Fruit fly (Drosophila melanogaster) whole organism, pupa: ENCODE results near the gene CG43703.

Source experiments
- CG10348 ChIP-seq: fragments of 200-800 bp; sonication (Bioruptor generic); IDR thresholded peaks from 2 replicates; pipeline ENCODE4 v1.3.6; 2022; ENCODE audit warnings: missing biosample characterization, missing genetic modification characterization
- CG12605 ChIP-seq: fragments of 200-800 bp; sonication (Bioruptor generic); IDR thresholded peaks from 2 replicates; pipeline ENCODE4 v1.3.6; 2022; ENCODE audit warnings: missing biosample characterization, missing genetic modification characterization
- CG13204 ChIP-seq: fragments of 200-800 bp; sonication (Bioruptor generic); optimal IDR thresholded peaks from 2 replicates; lab custom pipeline; 2018; ENCODE audit warnings: missing biosample characterization, mild to moderate bottlenecking, missing genetic modification characterization, moderate library complexity
- CG14655 ChIP-seq: fragments of 200-800 bp; sonication (Bioruptor generic); optimal IDR thresholded peaks from 3 replicates; lab custom pipeline; 2017; ENCODE audit warnings: mild to moderate bottlenecking, missing biosample characterization, missing genetic modification reagents, missing genetic modification characterization
- CG15710 ChIP-seq: fragments of 200-800 bp; sonication (Bioruptor generic); optimal IDR thresholded peaks from 2 replicates; lab custom pipeline; 2018; ENCODE audit warnings: missing biosample characterization, mild to moderate bottlenecking, missing genetic modification characterization, moderate library complexity
- CG17806 ChIP-seq: fragments of 200-800 bp; sonication (Bioruptor generic); optimal IDR thresholded peaks from 2 replicates; lab custom pipeline; 2018; ENCODE audit warnings: missing biosample characterization, mild to moderate bottlenecking, missing genetic modification characterization, moderate library complexity
- CG32121 ChIP-seq: fragments of 200-800 bp; sonication (Bioruptor generic); IDR thresholded peaks from 2 replicates; pipeline ENCODE4 v1.3.6; 2022; ENCODE audit warnings: missing biosample characterization, missing genetic modification characterization
- CG34367 ChIP-seq: fragments of 200-800 bp; sonication (Bioruptor generic); optimal IDR thresholded peaks from 2 replicates; lab custom pipeline; 2018; ENCODE audit warnings: missing biosample characterization, mild to moderate bottlenecking, missing genetic modification characterization
- CG4496 ChIP-seq: fragments of 200-800 bp; sonication (Bioruptor generic); IDR thresholded peaks from 3 replicates; pipeline ENCODE4 v1.3.6; 2022; ENCODE audit warnings: missing biosample characterization, missing genetic modification characterization
- CG8159 ChIP-seq: fragments of 200-800 bp; sonication (Bioruptor generic); optimal IDR thresholded peaks from 3 replicates; lab custom pipeline; 2018; ENCODE audit warnings: missing biosample characterization, mild to moderate bottlenecking, missing genetic modification characterization, moderate library complexity
- CG8301 ChIP-seq: fragments of 200-800 bp; sonication (Bioruptor generic); optimal IDR thresholded peaks from 2 replicates; lab custom pipeline; 2018; ENCODE audit warnings: missing biosample characterization, mild to moderate bottlenecking, missing genetic modification characterization
- CG9948 ChIP-seq: fragments of 200-800 bp; sonication (Bioruptor generic); optimal IDR thresholded peaks from 2 replicates; lab custom pipeline; 2018; ENCODE audit warnings: missing biosample characterization, mild to moderate bottlenecking, missing genetic modification characterization, moderate library complexity
- D1 ChIP-seq: fragments of 200-800 bp; sonication (Bioruptor generic); optimal IDR thresholded peaks from 2 replicates; lab custom pipeline; 2018; ENCODE audit warnings: missing biosample characterization, mild to moderate bottlenecking, missing genetic modification characterization, moderate library complexity
- EcR ChIP-seq: fragments of 200-800 bp; sonication (Bioruptor generic); optimal IDR thresholded peaks from 3 replicates; lab custom pipeline; 2019; ENCODE audit warnings: missing biosample characterization, missing genetic modification characterization, mild to moderate bottlenecking, moderate library complexity, missing genetic modification reagents
- Ets98B ChIP-seq: fragments of 200-800 bp; sonication (Bioruptor generic); IDR thresholded peaks from 2 replicates; pipeline ENCODE4 v1.3.6; 2022; ENCODE audit warnings: missing biosample characterization, missing genetic modification characterization
- Pif1A ChIP-seq: fragments of 200-800 bp; sonication (Bioruptor generic); optimal IDR thresholded peaks from 3 replicates; lab custom pipeline; 2016; ENCODE audit warnings: missing biosample characterization, missing genetic modification characterization
- Pif1B ChIP-seq: fragments of 200-800 bp; sonication (Bioruptor generic); optimal IDR thresholded peaks from 3 replicates; lab custom pipeline; 2016; ENCODE audit warnings: missing biosample characterization, missing genetic modification characterization
- Snoo ChIP-seq: fragments of 200-800 bp; sonication (Bioruptor generic); optimal IDR thresholded peaks from 3 replicates; lab custom pipeline; 2017; ENCODE audit warnings: missing biosample characterization, mild to moderate bottlenecking, missing genetic modification characterization, inconsistent platforms
- fd96Ca ChIP-seq: fragments of 200-800 bp; sonication (Bioruptor generic); IDR thresholded peaks from 3 replicates; pipeline ENCODE4 v1.3.6; 2022; ENCODE audit warnings: missing biosample characterization, missing genetic modification characterization
- gl ChIP-seq: fragments of 200-800 bp; sonication (Bioruptor generic); optimal IDR thresholded peaks from 2 replicates; lab custom pipeline; 2018; ENCODE audit warnings: missing biosample characterization, mild to moderate bottlenecking, missing genetic modification characterization
- rn ChIP-seq: fragments of 200-800 bp; sonication (Bioruptor generic); IDR thresholded peaks from 2 replicates; pipeline ENCODE4 v1.3.6; 2022; ENCODE audit warnings: missing biosample characterization, missing genetic modification characterization

Gene CG43703

dm6 chr2L:3769718-3770461 lies 4.6 kb downstream of the CG43703 start:
- TF ChIP-seq CG13204 (GFP tag; lab: Kevin White, UChicago) (no peak), CG15710 (tag; lab: Kevin White, UChicago) (peak; percentile 80), CG14655 (GFP tag; lab: Kevin White, UChicago) (peak; percentile 80), Pif1A (GFP tag; lab: Kevin White, UChicago) (peak; percentile 39), CG32121 (GFP tag; lab: Robert Waterston, UW) (peak; percentile 58), CG34367 (tag; lab: Kevin White, UChicago) (peak; percentile 56), Pif1B (GFP tag; lab: Kevin White, UChicago) (peak; percentile 57), EcR (peak; percentile 73), CG8301 (tag; lab: Kevin White, UChicago) (peak; percentile 70), CG8159 (tag; lab: Kevin White, UChicago) (peak; percentile 81), CG10348 (GFP tag; lab: Robert Waterston, UW) (no peak), rn (GFP tag; lab: Robert Waterston, UW) (peak; percentile 31; the same call in 1 of the 2 replicates), CG9948 (tag; lab: Kevin White, UChicago) (peak; percentile 80), CG12605 (GFP tag; lab: Robert Waterston, UW) (peak; percentile 14; the same call in 1 of the 2 replicates), gl (tag; lab: Kevin White, UChicago) (peak; percentile 54), CG4496 (GFP tag; lab: Robert Waterston, UW) (no peak; the same call in 2 of the 3 replicates), Snoo (tag; lab: Kevin White, UChicago) (peak; percentile 42), D1 (tag; lab: Kevin White, UChicago) (peak; percentile 72), fd96Ca (GFP tag; lab: Robert Waterston, UW) (no peak), CG17806 (peak; percentile 77), Ets98B (GFP tag; lab: Robert Waterston, UW) (no peak)

dm6 chr2L:3771109-3772067 lies 6.1 kb downstream of the CG43703 start, which contains the start of gene bowl:
bowl (plus strand) TSS chr2L:3771700.
- TF ChIP-seq CG10348 (GFP tag; lab: Robert Waterston, UW) (peak; percentile 88), CG15710 (tag; lab: Kevin White, UChicago) (peak; percentile 99), CG13204 (GFP tag; lab: Kevin White, UChicago) (peak; percentile 94), Pif1A (GFP tag; lab: Kevin White, UChicago) (peak; percentile 96), CG8159 (tag; lab: Kevin White, UChicago) (peak; percentile 96), CG12605 (GFP tag; lab: Robert Waterston, UW) (peak; percentile 98), CG8301 (tag; lab: Kevin White, UChicago) (peak; percentile 95), Snoo (tag; lab: Kevin White, UChicago) (peak; percentile 95), Pif1B (GFP tag; lab: Kevin White, UChicago) (peak; percentile 94), CG14655 (GFP tag; lab: Kevin White, UChicago) (peak; percentile 96), EcR (peak; percentile 73), gl (tag; lab: Kevin White, UChicago) (peak; percentile 88), CG4496 (GFP tag; lab: Robert Waterston, UW) (peak; percentile 98), fd96Ca (GFP tag; lab: Robert Waterston, UW) (peak; percentile 88), CG34367 (tag; lab: Kevin White, UChicago) (peak; percentile 92), rn (GFP tag; lab: Robert Waterston, UW) (peak; percentile 96), CG9948 (tag; lab: Kevin White, UChicago) (peak; percentile 97), Ets98B (GFP tag; lab: Robert Waterston, UW) (peak; percentile 98), D1 (tag; lab: Kevin White, UChicago) (peak; percentile 93), CG17806 (peak; percentile 94), CG32121 (GFP tag; lab: Robert Waterston, UW) (peak; percentile 98)

- TF ChIP-seq fd96Ca (GFP tag; lab: Robert Waterston, UW) (0 out of 3 replicates have a peak, but pooled peaks have one; percentile 12), D1 (tag; lab: Kevin White, UChicago) (no peak), CG4496 (GFP tag; lab: Robert Waterston, UW) (peak; percentile 21; the same call in 1 of the 3 replicates)
These were observed 6.8 kb downstream of the CG43703 start for dm6 chr2L:3772068-3772428.

dm6 chr2L:3772599-3772936 lies 7.3 kb downstream of the CG43703 start:
- TF ChIP-seq D1 (tag; lab: Kevin White, UChicago) (no peak), CG12605 (GFP tag; lab: Robert Waterston, UW) (0 out of 2 replicates have a peak, but pooled peaks have one; percentile 13), Pif1A (GFP tag; lab: Kevin White, UChicago) (peak; percentile 9)
- TF ChIP-seq, all 21 proteins: peak for 2
